Worm (Caenorhabditis elegans) whole organism, midembryonic: ENCODE data around the gene C05G5.5.

Experiments
- cog-1 ChIP-seq: sonication (generic microtip); optimal IDR thresholded peaks from 2 replicates; lab custom pipeline; 2016; ENCODE audit warnings: missing genetic modification characterization, missing compliant biosample characterization
- flt-1 ChIP-seq: fragments of 200-800 bp; sonication (Bioruptor generic); IDR thresholded peaks from 2 replicates; pipeline ENCODE4 v1.3.6; 2022; ENCODE audit warnings: missing genetic modification characterization, missing compliant biosample characterization
- ztf-23 ChIP-seq: fragments of 200-800 bp; sonication (Bioruptor generic); IDR thresholded peaks from 2 replicates; pipeline ENCODE4 v1.3.6; 2022; ENCODE audit warnings: missing genetic modification reagents, missing genetic modification characterization, missing compliant biosample characterization
- ztf-29 ChIP-seq: fragments of 200-800 bp; sonication (Bioruptor generic); IDR thresholded peaks from 2 replicates; pipeline ENCODE4 v1.3.6; 2022; ENCODE audit warnings: missing genetic modification reagents, missing genetic modification characterization, missing compliant biosample characterization

DNA sequence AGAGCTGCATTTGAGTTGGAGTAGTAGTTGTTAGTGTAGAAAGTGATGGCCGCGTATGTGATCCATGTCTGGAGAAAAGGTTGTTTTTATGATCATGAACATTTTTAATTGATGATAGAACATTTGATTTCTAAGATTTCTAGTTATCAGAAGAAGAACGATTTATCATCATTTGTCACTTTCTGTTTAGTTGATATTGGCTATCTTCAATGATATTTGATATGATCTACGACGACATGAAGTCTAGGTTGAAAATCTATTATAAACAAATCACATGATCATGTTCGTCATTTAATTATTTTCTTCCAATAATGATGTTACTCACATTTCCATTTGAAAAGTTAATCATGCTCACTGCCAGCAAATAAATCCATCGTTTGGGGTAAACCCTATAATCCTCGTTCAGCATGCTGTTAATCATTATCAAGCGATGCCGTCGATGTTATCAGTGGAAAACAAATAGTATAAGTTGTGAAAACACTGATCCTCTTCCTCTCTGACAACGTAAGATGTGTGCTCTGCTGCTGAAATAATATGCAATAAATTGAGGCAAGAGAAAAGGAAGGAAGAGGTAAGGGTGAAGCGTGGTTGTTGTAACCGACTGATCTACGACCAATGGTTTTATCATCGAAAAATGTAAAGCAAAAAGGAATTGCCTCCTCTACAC lies 23.8 kb downstream of the C05G5.5 start:
- TF ChIP-seq ztf-23 (GFP tag; lab: Robert Waterston, UW) (no peak), ztf-29 (GFP tag; lab: Robert Waterston, UW) (no peak), flt-1 (GFP tag; lab: Robert Waterston, UW) (no peak), cog-1 (tag; lab: Kevin White, UChicago) (no peak)
